Fruit fly (Drosophila melanogaster) S2 (cell line): ENCODE results near the gene CG10628.

Experiments used
- CG8478 ChIP-seq: fragments of >200 bp; optimal IDR thresholded peaks from 2 replicates; lab custom pipeline; 2018
- CTCF ChIP-seq, 2 experiments: fragments of >200 bp; optimal IDR thresholded peaks; 2 replicates each; lab custom pipeline; 2018

Gene CG10628

dm6 chr2L:19758511-19759128 is at the start of gene CG10628, which contains the start of gene Dus3:
Gene CG10628 (minus strand): TSS chr2L:19758615.
Gene Dus3 (plus strand): TSS chr2L:19758879.
- TF ChIP-seq CG8478 (lab: Kevin White, UChicago) (no peak), CTCF (optimal IDR thresholded peaks at IDR 0.05; lab: Kevin White, UChicago) (no peak)

DNA sequence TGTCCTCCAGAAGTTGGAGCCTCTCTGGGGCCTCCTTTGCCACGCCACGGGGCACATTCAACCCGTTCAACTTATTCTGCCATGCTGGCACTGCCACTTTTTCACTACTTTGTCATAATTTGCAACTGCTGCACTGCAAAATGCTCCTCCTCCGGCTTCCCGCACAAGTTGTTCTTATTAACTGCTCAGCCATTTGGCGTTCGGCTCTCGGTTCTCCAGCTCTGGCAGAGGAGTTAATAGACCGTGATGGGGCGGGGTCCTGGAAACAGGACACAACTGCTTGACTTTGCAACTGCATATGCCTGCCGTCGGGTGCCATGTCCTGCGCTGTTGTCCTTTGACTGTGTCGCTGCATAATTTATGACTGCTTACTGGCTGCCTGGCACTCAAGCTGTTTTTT is 46.6 kb upstream of the CG10628 start:
- TF ChIP-seq CTCF (optimal IDR thresholded peaks at IDR 0.05; lab: Kevin White, UChicago), result no peak
- no peak for TF ChIP-seq CG8478 (lab: Kevin White, UChicago)

- no peak for TF ChIP-seq CG8478 (lab: Kevin White, UChicago)
- TF ChIP-seq CTCF (optimal IDR thresholded peaks at IDR 0.05; lab: Kevin White, UChicago), result no peak
These were observed 43.7 kb upstream of the CG10628 start for dm6 chr2L:19801951-19802612.

dm6 chr2L:19800703-19801102 is 42.3 kb upstream of the CG10628 start:
- TF ChIP-seq CTCF (optimal IDR thresholded peaks at IDR 0.05; lab: Kevin White, UChicago) (no peak), CG8478 (lab: Kevin White, UChicago) (no peak)

DNA sequence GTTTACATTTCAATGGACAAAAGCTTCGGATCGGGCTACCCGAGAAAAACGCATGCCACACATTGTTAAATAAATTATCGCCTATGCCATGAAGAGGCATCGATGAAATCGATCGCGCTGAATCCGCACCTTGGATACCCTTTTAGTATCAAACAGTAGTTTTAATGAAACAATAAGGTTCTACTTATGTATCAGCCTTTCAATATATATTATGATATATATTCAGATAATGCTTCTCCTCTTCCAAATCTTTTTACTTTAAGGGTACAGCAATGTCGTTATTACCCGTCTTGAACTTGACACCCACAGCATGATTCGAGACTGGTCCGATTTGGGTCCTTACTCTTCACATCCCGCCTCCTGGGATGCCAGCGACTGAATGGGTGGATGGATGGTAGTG is 41.5 kb upstream of the CG10628 start:
- TF ChIP-seq CG8478 (lab: Kevin White, UChicago) (no peak), CTCF (optimal IDR thresholded peaks at IDR 0.05; lab: Kevin White, UChicago) (no peak)

DNA sequence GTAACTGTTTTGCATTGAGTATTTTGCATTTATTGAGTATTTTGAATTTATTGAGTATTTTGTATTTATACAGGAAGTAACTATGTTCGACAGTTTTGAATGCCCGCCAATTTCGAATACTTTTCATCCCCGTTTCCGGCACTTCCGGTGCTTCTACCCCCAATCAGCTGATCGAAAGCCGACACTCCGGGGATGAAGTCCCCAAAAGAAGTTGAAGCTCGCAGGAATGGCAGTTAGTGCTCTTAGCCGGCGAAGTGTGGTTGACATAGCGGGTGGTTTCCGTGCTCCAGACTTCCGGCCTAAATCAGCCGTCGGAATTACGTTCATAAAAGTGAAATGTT is 37.7 kb upstream of the CG10628 start, which contains the start of gene sick:
TSS of gene sick (plus strand) at position 255 of the 341 bp plus-strand sequence.
- no peak for TF ChIP-seq CTCF (optimal IDR thresholded peaks at IDR 0.05; lab: Kevin White, UChicago)
- TF ChIP-seq CG8478 (lab: Kevin White, UChicago), result no peak

- TF ChIP-seq CG8478 (lab: Kevin White, UChicago), result no peak
- TF ChIP-seq CTCF (optimal IDR thresholded peaks at IDR 0.05; lab: Kevin White, UChicago), result peak in 1 of 2 experiments; percentile 27
These were observed 37.1 kb upstream of the CG10628 start for dm6 chr2L:19795320-19796110.

DNA sequence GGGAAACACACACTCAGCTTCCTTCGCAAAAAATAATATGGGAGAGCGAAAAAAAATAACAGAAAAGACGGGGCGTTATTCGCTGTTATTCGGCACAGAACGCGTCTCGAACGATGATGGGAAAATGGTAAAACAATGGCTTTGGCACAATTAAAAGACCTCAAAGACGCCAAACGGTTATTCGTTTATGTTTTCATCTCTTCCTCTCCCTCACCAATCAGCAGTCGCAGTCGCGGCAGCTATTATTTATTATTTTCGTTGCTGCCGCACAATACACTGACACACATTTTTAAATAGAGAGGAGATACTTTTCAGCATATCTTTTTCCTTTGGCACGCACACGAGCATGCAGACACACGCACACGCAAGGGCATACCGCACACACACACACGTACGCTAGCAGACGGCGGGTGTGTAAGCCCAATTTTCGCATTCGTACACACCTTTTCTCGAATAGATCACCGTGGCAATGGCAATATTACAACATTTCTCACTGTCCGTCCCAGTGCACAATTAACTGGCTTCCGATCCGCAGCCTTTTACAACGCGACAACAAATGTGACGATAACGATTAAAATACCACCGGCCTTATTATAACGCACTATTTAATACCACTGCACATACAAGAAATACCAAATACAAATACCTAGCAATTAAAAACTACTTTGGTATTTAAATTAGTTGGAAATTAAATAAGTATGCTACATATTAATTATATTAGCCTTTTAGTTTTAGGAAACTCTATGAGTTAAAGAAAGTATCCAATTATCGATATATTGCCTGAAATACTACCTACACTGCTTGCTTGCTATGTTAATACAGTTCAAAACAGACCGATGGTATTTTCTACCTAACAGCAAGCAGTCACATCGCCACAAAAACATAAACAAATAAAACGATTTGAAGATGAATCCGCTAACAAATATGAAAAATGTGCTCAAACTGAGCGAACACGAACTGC is 33.2 kb upstream of the CG10628 start, which contains the start of the genes CdGAPr and CG10466:
TSS of gene CdGAPr (minus strand) at position 562 of the 961 bp plus-strand sequence.
TSS of gene CG10466 (plus strand) at position 784 of the 961 bp plus-strand sequence.
- TF ChIP-seq CTCF (optimal IDR thresholded peaks at IDR 0.05; lab: Kevin White, UChicago), result no peak
- TF ChIP-seq CG8478 (lab: Kevin White, UChicago), result no peak

DNA sequence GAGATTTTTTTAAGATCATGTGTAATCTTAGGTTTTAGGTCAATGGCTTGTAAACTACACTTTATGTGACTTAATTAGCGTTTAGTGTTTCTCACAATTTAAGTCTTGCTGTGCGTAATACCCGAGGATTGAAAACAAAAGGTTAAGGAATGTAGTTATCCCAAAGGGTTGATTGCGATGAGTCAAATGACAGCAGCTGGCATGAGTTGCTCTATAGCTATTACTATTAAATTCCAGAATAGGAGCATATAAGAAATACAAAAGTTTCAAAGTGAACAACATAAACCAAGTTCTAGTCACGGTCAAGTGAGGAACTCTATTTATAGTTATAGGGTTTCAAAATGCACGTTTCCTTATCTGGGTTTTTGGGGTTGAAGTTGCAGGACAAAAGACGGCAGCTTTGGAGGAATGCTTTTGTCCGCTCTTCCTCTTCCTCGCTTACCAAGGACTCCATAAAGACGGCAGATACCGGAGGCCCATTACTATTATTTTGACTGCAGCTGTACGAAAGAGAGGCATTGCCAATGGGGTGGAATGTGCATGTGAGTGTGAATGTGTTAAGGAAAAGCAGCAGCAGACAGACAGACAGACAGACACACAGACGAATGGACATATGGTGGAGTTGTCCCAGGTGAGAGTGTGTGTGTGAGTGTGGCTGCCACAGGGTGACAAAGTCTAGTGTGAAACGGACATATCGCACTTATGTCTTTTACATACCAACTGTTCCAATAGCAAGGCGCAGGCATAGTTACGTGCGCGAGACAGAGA is 32.3 kb upstream of the CG10628 start:
- TF ChIP-seq CG8478 (lab: Kevin White, UChicago), result no peak

dm6 chr2L:19788735-19789134 is 30.3 kb upstream of the CG10628 start:
- TF ChIP-seq CTCF (optimal IDR thresholded peaks at IDR 0.05; lab: Kevin White, UChicago), result no peak
- TF ChIP-seq CG8478 (lab: Kevin White, UChicago), result no peak

dm6 chr2L:19787930-19788329 is 29.5 kb upstream of the CG10628 start:
- TF ChIP-seq CG8478 (lab: Kevin White, UChicago), result no peak
- TF ChIP-seq CTCF (optimal IDR thresholded peaks at IDR 0.05; lab: Kevin White, UChicago), result no peak

DNA sequence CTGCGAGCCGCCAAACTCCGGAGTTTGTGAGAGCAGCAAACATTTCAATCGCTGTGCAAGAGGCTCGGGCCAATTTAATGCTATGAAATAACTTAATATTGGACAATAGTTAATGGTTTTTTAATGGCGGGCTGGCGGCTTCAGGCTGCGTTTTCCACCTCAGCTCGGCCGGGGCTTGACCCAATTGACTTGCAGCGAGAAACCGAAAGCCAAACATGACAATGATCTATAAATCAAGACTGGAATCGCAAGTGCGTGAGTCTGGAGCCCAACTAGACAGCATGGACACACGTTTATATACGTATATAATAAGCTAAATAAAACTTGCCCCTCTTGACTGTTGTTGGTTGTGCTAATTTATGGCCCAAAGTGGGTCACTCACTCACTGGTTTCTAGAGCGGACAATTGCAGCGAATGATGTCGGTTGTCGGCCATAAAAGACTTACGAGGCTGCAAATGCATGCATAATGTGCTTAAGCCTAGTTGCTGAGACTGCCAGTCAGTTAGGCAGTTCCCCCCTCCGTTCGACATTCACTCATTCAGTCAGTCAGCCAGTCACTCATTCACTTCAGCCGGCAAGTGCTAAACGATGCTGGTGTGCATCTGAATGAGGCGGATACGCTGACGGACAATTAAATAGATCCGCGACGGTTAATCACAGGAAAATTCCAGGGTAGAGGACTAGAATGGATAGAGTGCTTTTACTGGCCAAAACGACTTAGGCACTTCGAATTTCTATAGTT is 26.6 kb upstream of the CG10628 start:
- TF ChIP-seq CG8478 (lab: Kevin White, UChicago), result no peak
- TF ChIP-seq CTCF (optimal IDR thresholded peaks at IDR 0.05; lab: Kevin White, UChicago), result no peak
